Fruit fly (Drosophila melanogaster) Kc167 (cell line): Measurements from ENCODE around the gene Ripalpha.

Source experiments
- Myc ChIP-seq: fragments of >200 bp; optimal IDR thresholded peaks from 2 replicates; lab custom pipeline; 2017; ENCODE audit warnings: missing external identifiers
- Sin3A ChIP-seq: fragments of >200 bp; optimal IDR thresholded peaks from 2 replicates; lab custom pipeline; 2018; ENCODE audit warnings: missing external identifiers
- psq ChIP-seq: fragments of >200 bp; optimal IDR thresholded peaks from 2 replicates; lab custom pipeline; 2017; ENCODE audit warnings: missing external identifiers
- ttk ChIP-seq: sonication (Bioruptor generic); optimal IDR thresholded peaks from 2 replicates; lab custom pipeline; 2017; ENCODE audit warnings: missing external identifiers

dm6 chr2L:10231510-10231909 is 30.7 kb upstream of the Ripalpha start, which contains the start of gene ova:
- TF ChIP-seq Sin3A (lab: Kevin White, UChicago) (no peak), ttk (lab: Kevin White, UChicago) (no peak), Myc (lab: Kevin White, UChicago) (no peak), psq (lab: Kevin White, UChicago) (no peak)
